Worm (Caenorhabditis elegans) whole organism, young adult: ENCODE data around the gene pqn-2.

ENCODE experiments used
- K12H6.12 ChIP-seq: fragments of 200-800 bp; sonication (Bioruptor generic); optimal IDR thresholded peaks from 2 replicates; lab custom pipeline; 2018; ENCODE audit warnings: mild to moderate bottlenecking, missing genetic modification characterization, missing compliant biosample characterization
- Y56A3A.18 ChIP-seq: fragments of 200-800 bp; sonication (Bioruptor generic); IDR thresholded peaks from 2 replicates; pipeline ENCODE4 v1.3.6; 2022; ENCODE audit warnings: missing genetic modification reagents, missing genetic modification characterization, missing compliant biosample characterization
- Y79H2A.3 ChIP-seq: fragments of 200-800 bp; sonication (Bioruptor generic); conservative IDR thresholded peaks from 2 replicates; pipeline ENCODE4 v1.3.6; 2022; ENCODE audit warnings: missing genetic modification reagents, missing genetic modification characterization, missing compliant biosample characterization
- Y95B8A.8 ChIP-seq: fragments of 200-800 bp; sonication (Bioruptor generic); IDR thresholded peaks from 2 replicates; pipeline ENCODE4 v1.3.6; 2022; ENCODE audit warnings: missing genetic modification reagents, missing genetic modification characterization, missing compliant biosample characterization
- ceh-79 ChIP-seq: sonication (generic microtip); optimal IDR thresholded peaks from 2 replicates; lab custom pipeline; 2017; ENCODE audit warnings: mild to moderate bottlenecking, missing genetic modification characterization, missing compliant biosample characterization
- dpff-1 ChIP-seq: sonication (generic microtip); optimal IDR thresholded peaks from 2 replicates; lab custom pipeline; 2017; ENCODE audit warnings: mild to moderate bottlenecking, missing genetic modification characterization, missing compliant biosample characterization
- lin-26 ChIP-seq: fragments of 200-800 bp; sonication (Bioruptor generic); IDR thresholded peaks from 2 replicates; pipeline ENCODE4 v1.3.6; 2022; ENCODE audit warnings: missing genetic modification reagents, missing genetic modification characterization, missing compliant biosample characterization
- madf-10 ChIP-seq: sonication (generic microtip); optimal IDR thresholded peaks from 2 replicates; lab custom pipeline; 2016; ENCODE audit warnings: mild to moderate bottlenecking, missing genetic modification characterization, missing compliant biosample characterization
- nfya-1 ChIP-seq: sonication (generic microtip); optimal IDR thresholded peaks from 2 replicates; lab custom pipeline; 2017; ENCODE audit warnings: antibody characterized with exemption, missing compliant biosample characterization, missing genetic modification characterization, borderline replicate concordance; ENCODE audit not compliant: insufficient read depth
- pbrm-1 ChIP-seq: fragments of 200-800 bp; sonication (Bioruptor generic); IDR thresholded peaks from 2 replicates; pipeline ENCODE4 v1.3.6; 2022; ENCODE audit warnings: missing genetic modification reagents, missing genetic modification characterization, missing compliant biosample characterization
- rpc-1 ChIP-seq, 2 experiments: fragments of 150-350 bp in 1 of 2; sonication (generic microtip) in 1 of 2; optimal IDR thresholded peaks; 2 replicates each; lab custom pipeline; 2014 to 2018; ENCODE audit warnings: missing biosample characterization in 1 of 2, missing genetic modification characterization in 1 of 2, missing genetic modification reagents in 1 of 2, missing genotype in 1 of 2
- sea-2 ChIP-seq: fragments of 200-800 bp; sonication (Bioruptor generic); IDR thresholded peaks from 2 replicates; pipeline ENCODE4 v1.3.6; 2022; ENCODE audit warnings: missing genetic modification characterization, missing compliant biosample characterization
- unc-62 ChIP-seq: fragments of 150-350 bp; optimal IDR thresholded peaks from 2 replicates; lab custom pipeline; 2014; ENCODE audit warnings: missing biosample characterization, missing genetic modification reagents, missing genetic modification characterization

- no peak for TF ChIP-seq Y95B8A.8 (GFP tag; lab: Robert Waterston, UW)
- no peak for TF ChIP-seq ceh-79 (tag; lab: Kevin White, UChicago)
- no peak for TF ChIP-seq Y56A3A.18
- TF ChIP-seq madf-10 (tag; lab: Kevin White, UChicago), result no peak
- no peak for TF ChIP-seq pbrm-1 (GFP tag; lab: Robert Waterston, UW)
- TF ChIP-seq lin-26 (GFP tag; lab: Robert Waterston, UW), result no peak
- TF ChIP-seq unc-62 (GFP tag; lab: Kevin White, UChicago), result no peak
- no peak for TF ChIP-seq rpc-1 (optimal IDR thresholded peaks at IDR 0.05; lab: Kevin White, UChicago)
- no peak for TF ChIP-seq rpc-1 (tag; optimal IDR thresholded peaks at IDR 0.05; lab: Kevin White, UChicago)
- no peak for TF ChIP-seq nfya-1 (tag; lab: Kevin White, UChicago)
- TF ChIP-seq Y79H2A.3 (GFP tag; lab: Robert Waterston, UW), result no peak
- no peak for TF ChIP-seq K12H6.12 (tag; lab: Kevin White, UChicago)
- TF ChIP-seq dpff-1 (tag; lab: Kevin White, UChicago), result no peak
- no peak for TF ChIP-seq sea-2 (GFP tag; lab: Robert Waterston, UW)
Measured at ce11 chrV:10382142-10382541, at the start of gene pqn-2.
